Worm (Caenorhabditis elegans) whole organism, early embryonic: ENCODE data around the gene tig-2.
A peak's percentile ranks its signal among the peaks of the same experiment; 100 is the strongest.

Source experiments
- B0310.2 ChIP-seq: sonication (generic microtip); optimal IDR thresholded peaks from 2 replicates; lab custom pipeline; 2016; ENCODE audit warnings: mild to moderate bottlenecking, missing genetic modification characterization, missing compliant biosample characterization
- F13C5.2 ChIP-seq: sonication (generic microtip); optimal IDR thresholded peaks from 2 replicates; lab custom pipeline; 2017; ENCODE audit warnings: mild to moderate bottlenecking, missing genetic modification characterization, inconsistent platforms, missing compliant biosample characterization
- aly-1 ChIP-seq: sonication (generic microtip); optimal IDR thresholded peaks from 2 replicates; lab custom pipeline; 2016; ENCODE audit warnings: missing genetic modification characterization, missing compliant biosample characterization
- ama-1 ChIP-seq: fragments of 150-350 bp; optimal IDR thresholded peaks from 2 replicates; lab custom pipeline; 2014
- ceh-13 ChIP-seq: fragments of 200-800 bp; sonication (Bioruptor generic); optimal IDR thresholded peaks from 2 replicates; lab custom pipeline; 2018; ENCODE audit warnings: mild to moderate bottlenecking, missing genetic modification characterization, missing compliant biosample characterization
- ceh-36 ChIP-seq: sonication (generic microtip); optimal IDR thresholded peaks from 2 replicates; lab custom pipeline; 2016; ENCODE audit warnings: missing genetic modification characterization, inconsistent platforms, missing compliant biosample characterization
- ets-7 ChIP-seq: sonication (generic microtip); optimal IDR thresholded peaks from 2 replicates; lab custom pipeline; 2016; ENCODE audit warnings: missing genotype, missing genetic modification characterization, missing compliant biosample characterization
- flt-1 ChIP-seq: fragments of 200-800 bp; sonication (Bioruptor generic); IDR thresholded peaks from 2 replicates; pipeline ENCODE4 v1.3.6; 2022; ENCODE audit warnings: missing genetic modification characterization, missing compliant biosample characterization
- hmbx-1 ChIP-seq: sonication (generic microtip); optimal IDR thresholded peaks from 2 replicates; lab custom pipeline; 2016; ENCODE audit warnings: mild to moderate bottlenecking, missing genetic modification characterization, missing compliant biosample characterization
- hmg-4 ChIP-seq: fragments of 200-800 bp; sonication (Bioruptor generic); optimal IDR thresholded peaks from 2 replicates; lab custom pipeline; 2018; ENCODE audit warnings: mild to moderate bottlenecking, missing genetic modification characterization, missing compliant biosample characterization
- hnd-1 ChIP-seq: sonication (generic microtip); optimal IDR thresholded peaks from 2 replicates; lab custom pipeline; 2016; ENCODE audit warnings: missing genetic modification characterization, missing compliant biosample characterization
- pes-1 ChIP-seq: fragments of 200-800 bp; sonication (Bioruptor generic); IDR thresholded peaks from 2 replicates; pipeline ENCODE4 v1.3.6; 2022; ENCODE audit warnings: missing genetic modification reagents, missing genetic modification characterization, missing compliant biosample characterization
- scrt-1 ChIP-seq: fragments of 200-800 bp; sonication (Bioruptor generic); IDR thresholded peaks from 2 replicates; pipeline ENCODE4 v1.3.6; 2022; ENCODE audit warnings: missing genetic modification characterization, missing compliant biosample characterization
- sea-1 ChIP-seq: fragments of 200-800 bp; sonication (Bioruptor generic); conservative IDR thresholded peaks from 2 replicates; pipeline ENCODE4 v1.3.6; 2022; ENCODE audit warnings: missing genetic modification characterization, missing compliant biosample characterization
- tbx-11 ChIP-seq: fragments of 200-800 bp; sonication (Bioruptor generic); IDR thresholded peaks from 2 replicates; pipeline ENCODE4 v1.3.6; 2022; ENCODE audit warnings: missing genetic modification characterization, missing compliant biosample characterization
- tbx-37 ChIP-seq: fragments of 200-800 bp; sonication (Bioruptor generic); conservative IDR thresholded peaks from 2 replicates; pipeline ENCODE4 v1.3.6; 2022; ENCODE audit warnings: missing genetic modification reagents, missing genetic modification characterization, missing compliant biosample characterization
- tra-4 ChIP-seq: sonication (generic microtip); optimal IDR thresholded peaks from 2 replicates; lab custom pipeline; 2017; ENCODE audit warnings: missing genetic modification characterization, missing compliant biosample characterization

The tig-2 gene

DNA sequence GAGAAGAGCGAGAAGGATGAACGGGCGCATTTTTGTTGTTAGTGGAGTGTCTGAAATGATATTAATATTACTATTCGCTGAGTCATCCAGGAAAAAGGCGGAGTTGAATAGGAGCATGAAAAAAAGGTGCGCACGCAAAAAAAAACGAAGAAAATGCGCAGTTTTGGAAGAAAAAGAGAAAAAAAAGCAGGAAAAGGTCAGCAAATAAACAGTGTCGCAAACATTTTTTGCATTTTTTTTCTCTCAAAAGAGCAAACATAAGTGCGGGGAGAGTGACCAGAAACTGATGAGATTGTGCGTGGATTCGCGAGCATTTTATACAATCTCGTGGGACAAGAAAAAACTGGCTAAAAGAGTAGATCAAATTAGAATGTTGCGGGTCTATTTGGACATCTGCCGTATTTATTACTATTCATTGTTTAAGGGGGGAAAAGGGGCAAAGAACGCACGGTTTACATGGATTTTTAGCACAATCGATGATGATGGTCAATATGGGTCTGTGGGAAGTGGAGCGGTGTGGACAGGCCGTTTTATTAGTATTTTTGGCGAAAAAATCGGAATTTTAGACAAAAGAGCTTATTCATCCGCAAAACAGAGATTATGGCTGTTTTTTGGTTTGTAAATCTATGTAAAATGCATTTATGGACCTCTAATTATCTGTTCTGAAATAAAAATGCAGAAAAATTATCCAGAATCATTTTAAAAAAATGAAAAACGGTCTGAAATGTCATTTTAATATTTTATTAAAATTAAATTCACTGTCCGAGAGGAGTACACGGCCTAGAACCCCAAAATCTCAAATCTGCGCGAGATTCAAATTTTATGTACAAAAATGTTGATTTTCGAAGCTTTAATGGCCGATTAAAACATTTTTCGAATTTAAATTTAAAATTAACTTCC lies 37.3 kb downstream of the tig-2 start, which contains the start of gene cpg-8:
Gene cpg-8, minus strand, starts transcription at position 51 of the 900 bp plus-strand sequence.
- TF ChIP-seq hnd-1 (no peak), tbx-37 (GFP tag; lab: Robert Waterston, UW) (no peak), scrt-1 (GFP tag; lab: Robert Waterston, UW) (no peak)

DNA sequence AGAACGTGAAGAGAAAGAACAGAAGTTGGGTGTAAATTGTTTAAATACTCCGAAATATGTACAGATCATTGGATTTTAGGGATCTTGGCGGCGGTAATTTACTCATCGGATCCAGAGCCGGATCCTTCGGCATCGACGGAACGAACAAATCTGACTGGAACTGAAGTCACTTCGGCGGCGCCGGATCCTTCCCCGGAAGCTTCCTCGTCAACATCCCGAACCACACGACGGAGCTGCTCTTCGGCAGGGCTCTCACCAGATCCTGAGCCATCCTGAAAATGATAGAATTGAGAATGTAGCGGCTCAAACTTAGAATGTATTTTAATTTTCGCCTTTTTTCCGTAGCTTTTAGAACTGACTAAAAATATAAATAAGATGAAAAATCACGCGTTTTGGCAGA lies 38.3 kb downstream of the tig-2 start:
- TF ChIP-seq scrt-1 (GFP tag; lab: Robert Waterston, UW) (no peak), ceh-36 (tag; lab: Kevin White, UChicago) (no peak)

DNA sequence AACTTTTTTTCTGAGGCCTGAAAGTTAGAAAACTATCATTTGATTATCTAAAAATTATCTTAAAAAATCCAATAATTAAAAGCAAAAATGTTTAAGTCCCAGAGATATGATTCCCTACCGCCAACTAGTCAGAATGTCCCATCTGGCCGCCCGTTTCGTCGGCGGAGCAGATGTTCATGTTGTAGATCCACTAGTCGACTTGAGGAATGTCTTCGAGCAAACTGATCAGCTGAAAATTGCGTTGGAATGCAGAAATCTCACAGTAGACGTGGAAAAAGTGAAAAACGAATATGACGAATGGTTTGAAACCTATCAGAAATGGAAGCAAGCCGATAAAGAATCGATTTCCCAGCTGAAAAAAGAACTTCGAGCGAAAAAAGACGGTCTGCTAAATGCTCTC lies 40.7 kb downstream of the tig-2 start, which contains the start of gene K03B4.1:
Gene K03B4.1, plus strand, starts transcription at position 97 of the 400 bp plus-strand sequence.
- TF ChIP-seq tbx-37 (GFP tag; lab: Robert Waterston, UW) (no peak), pes-1 (GFP tag; lab: Robert Waterston, UW) (no peak), aly-1 (tag; lab: Kevin White, UChicago) (no peak), ama-1 (lab: Kevin White, UChicago) (no peak), hmbx-1 (tag; lab: Kevin White, UChicago) (no peak), ceh-36 (tag; lab: Kevin White, UChicago) (no peak), scrt-1 (GFP tag; lab: Robert Waterston, UW) (no peak), hmg-4 (no peak), ets-7 (tag; lab: Kevin White, UChicago) (no peak), sea-1 (GFP tag; lab: Robert Waterston, UW) (no peak), flt-1 (GFP tag; lab: Robert Waterston, UW) (no peak), tbx-11 (GFP tag; lab: Robert Waterston, UW) (no peak), ceh-13 (GFP tag; lab: Kevin White, UChicago) (no peak), F13C5.2 (tag; lab: Kevin White, UChicago) (no peak)

DNA sequence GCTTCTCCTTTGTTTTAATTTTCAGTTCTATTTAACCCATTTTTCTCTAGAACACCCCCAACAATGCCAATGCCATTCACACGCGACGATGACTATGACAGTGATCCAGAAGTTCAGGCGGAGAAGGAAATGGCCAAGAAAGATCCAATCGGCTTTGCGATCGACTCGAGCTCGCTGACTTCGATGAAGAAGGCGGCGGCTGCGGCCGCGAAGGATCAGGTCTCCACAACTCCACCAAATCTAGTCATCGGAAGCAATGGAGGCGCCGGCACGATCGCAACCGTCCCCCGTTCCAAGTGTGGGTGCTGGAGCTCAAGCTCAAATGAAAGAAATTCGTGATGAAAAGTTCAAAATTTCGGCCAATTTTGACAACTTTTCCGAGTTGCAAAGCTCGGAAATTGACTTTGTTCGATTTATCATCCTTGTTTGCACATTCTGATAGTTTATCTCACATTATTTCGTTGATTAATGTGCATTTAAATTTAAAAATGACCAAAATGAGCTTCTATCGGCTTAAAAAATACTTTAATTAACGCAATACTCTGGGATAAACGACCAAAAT lies 41.9 kb downstream of the tig-2 start, which contains the start of gene K03B4.2:
Gene K03B4.2, plus strand, starts transcription at position 51 of the 562 bp plus-strand sequence.
- TF ChIP-seq tra-4 (tag; lab: Kevin White, UChicago) (no peak), pes-1 (GFP tag; lab: Robert Waterston, UW) (no peak), aly-1 (tag; lab: Kevin White, UChicago) (no peak), tbx-11 (GFP tag; lab: Robert Waterston, UW) (no peak), F13C5.2 (tag; lab: Kevin White, UChicago) (no peak), ets-7 (tag; lab: Kevin White, UChicago) (no peak), ama-1 (lab: Kevin White, UChicago) (no peak), B0310.2 (tag; lab: Kevin White, UChicago) (no peak), tbx-37 (GFP tag; lab: Robert Waterston, UW) (no peak)

DNA sequence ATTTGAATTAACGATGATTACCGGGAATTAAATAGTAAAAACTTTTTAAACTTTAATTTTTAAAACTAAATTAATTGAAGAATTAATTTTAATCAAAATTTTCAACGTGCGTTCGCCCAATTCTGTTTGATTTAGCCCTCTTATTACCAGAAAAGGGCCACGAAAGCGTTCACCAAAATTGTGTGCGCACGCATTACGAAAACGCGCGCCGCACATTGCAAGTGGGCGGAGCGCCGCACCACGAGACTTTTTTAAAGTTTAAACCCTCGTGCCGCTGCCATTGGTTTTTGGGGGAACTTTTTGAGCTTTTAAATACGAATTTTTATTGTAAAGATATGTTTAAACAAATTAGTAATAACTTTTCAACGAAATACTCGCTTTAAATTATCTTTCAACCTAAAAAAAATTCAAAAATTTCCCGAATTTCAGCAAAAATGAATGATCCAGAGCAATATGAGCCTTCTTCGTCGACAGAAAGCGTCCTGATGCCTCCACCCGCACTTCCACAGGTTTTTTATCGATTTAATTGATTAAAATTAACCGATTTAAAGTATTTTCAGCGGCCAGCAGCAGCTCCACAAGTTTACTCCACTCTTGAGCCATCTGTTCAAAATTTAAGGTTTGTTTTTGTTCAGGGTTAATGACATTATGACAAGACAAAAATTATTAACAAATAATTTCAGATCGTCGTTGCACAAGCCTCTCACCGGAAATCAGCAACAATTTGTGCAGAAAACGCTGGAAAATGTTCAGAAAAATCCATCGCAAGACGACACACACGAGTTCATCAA lies 43.1 kb downstream of the tig-2 start, which contains the start of gene taf-10:
Gene taf-10, plus strand, starts transcription at position 424 of the 791 bp plus-strand sequence.
- TF ChIP-seq pes-1 (GFP tag; lab: Robert Waterston, UW): no peak
- TF ChIP-seq B0310.2 (tag; lab: Kevin White, UChicago): no peak
- TF ChIP-seq F13C5.2 (tag; lab: Kevin White, UChicago): peak; percentile 54
- TF ChIP-seq tbx-11 (GFP tag; lab: Robert Waterston, UW): no peak
- TF ChIP-seq ceh-13 (GFP tag; lab: Kevin White, UChicago): no peak
- no peak for TF ChIP-seq flt-1 (GFP tag; lab: Robert Waterston, UW)

DNA sequence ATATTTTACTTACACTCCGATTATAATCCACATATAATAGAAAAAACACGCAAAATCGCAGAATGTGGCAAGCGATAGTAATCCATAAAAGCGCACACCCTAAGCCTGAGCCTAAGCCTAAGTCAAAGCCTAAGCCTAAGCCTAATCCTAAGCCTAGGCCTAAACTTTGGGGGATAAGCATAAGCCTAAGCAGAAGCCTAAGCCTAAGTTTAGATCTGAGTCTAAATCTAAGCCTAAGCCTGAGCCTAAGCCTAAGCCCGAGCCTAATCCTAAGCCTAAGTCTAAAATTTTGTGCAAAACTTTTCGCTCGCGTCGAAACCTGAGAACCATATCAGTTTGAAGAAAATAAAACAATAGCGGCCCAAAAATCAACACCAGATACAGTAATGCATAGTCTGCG lies 45.8 kb downstream of the tig-2 start:
- TF ChIP-seq sea-1 (GFP tag; lab: Robert Waterston, UW): no peak
- peak; percentile 73 for TF ChIP-seq ceh-36 (tag; lab: Kevin White, UChicago)

DNA sequence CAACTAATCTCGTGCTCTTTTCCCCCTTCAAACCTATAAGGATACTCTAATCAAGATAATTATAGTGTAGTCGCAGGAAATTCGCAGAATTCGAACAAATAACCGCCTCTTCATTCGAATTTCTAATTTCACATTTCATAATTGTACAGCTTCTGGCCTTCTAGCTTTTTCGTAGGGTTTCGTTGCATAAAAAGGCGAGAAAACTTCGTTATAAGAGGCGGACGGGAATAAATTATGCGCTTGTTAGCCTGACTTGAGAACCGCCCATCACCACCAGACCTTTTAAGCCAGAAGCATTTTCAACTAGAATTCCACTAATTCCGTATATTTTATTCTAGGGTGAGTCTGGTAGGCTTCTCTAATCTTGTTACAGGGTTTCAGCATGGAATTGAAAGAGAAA lies 48.3 kb downstream of the tig-2 start, which contains the start of gene K03B4.4:
Gene K03B4.4, plus strand, starts transcription at position 301 of the 400 bp plus-strand sequence.
- no peak for TF ChIP-seq hnd-1
- no peak for TF ChIP-seq ceh-13 (GFP tag; lab: Kevin White, UChicago)
- no peak for TF ChIP-seq scrt-1 (GFP tag; lab: Robert Waterston, UW)

DNA sequence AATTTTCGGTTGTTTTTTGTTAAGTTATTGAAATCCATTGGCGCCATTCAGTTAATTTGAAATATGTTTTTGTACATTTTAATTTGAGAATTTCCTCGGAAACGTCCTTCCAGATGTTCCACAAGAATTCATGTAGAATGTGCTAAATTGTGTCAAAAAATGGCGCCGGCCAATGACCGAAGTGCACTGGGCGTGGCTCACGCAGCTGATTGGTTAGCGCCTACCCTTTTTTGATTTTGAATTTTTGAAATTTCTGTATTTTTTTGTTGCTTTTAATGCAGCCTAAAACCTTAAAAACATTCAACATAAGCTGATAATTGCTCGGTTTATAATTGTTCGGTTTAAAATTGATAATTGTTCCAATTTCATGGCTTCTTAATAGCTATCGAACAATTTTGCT lies 53.1 kb downstream of the tig-2 start:
- no peak for TF ChIP-seq pes-1 (GFP tag; lab: Robert Waterston, UW)
- TF ChIP-seq ets-7 (tag; lab: Kevin White, UChicago): no peak
- no peak for TF ChIP-seq ceh-13 (GFP tag; lab: Kevin White, UChicago)
- no peak for TF ChIP-seq scrt-1 (GFP tag; lab: Robert Waterston, UW)
- no peak for TF ChIP-seq ceh-36 (tag; lab: Kevin White, UChicago)
- no peak for TF ChIP-seq flt-1 (GFP tag; lab: Robert Waterston, UW)
- TF ChIP-seq sea-1 (GFP tag; lab: Robert Waterston, UW): no peak
- TF ChIP-seq B0310.2 (tag; lab: Kevin White, UChicago): no peak
- TF ChIP-seq hmg-4: no peak
- no peak for TF ChIP-seq tra-4 (tag; lab: Kevin White, UChicago)
- TF ChIP-seq tbx-11 (GFP tag; lab: Robert Waterston, UW): no peak
- TF ChIP-seq aly-1 (tag; lab: Kevin White, UChicago): no peak
- no peak for TF ChIP-seq hmbx-1 (tag; lab: Kevin White, UChicago)
- no peak for TF ChIP-seq hnd-1
- TF ChIP-seq tbx-37 (GFP tag; lab: Robert Waterston, UW): no peak
- TF ChIP-seq F13C5.2 (tag; lab: Kevin White, UChicago): no peak
- TF ChIP-seq ama-1 (lab: Kevin White, UChicago): no peak
